Fruit fly (Drosophila melanogaster): ENCODE measurements around the gene ND-42.
A peak's percentile ranks its signal among the peaks of the same experiment; 100 is the strongest.

ND-42 gene

dm6 chr3R:22034160-22034742, 6.7 kb downstream of the ND-42 start, which contains the start of the genes CG45099, CG6015, pit and Fadd (continued):
- no peak for TF ChIP-seq CG1529 (GFP tag; optimal IDR thresholded peaks at IDR 0.05)
- no peak for TF ChIP-seq CG11085 (GFP tag; IDR thresholded peaks at IDR 0.05)
- no peak for TF ChIP-seq CG8281 (tag; optimal IDR thresholded peaks at IDR 0.05)
- TF ChIP-seq CG14667 (GFP tag; IDR thresholded peaks at IDR 0.05) = no peak
- TF ChIP-seq ro (GFP tag; IDR thresholded peaks at IDR 0.05) = no peak
- no peak for TF ChIP-seq Poxn (GFP tag; IDR thresholded peaks at IDR 0.05)
- no peak for TF ChIP-seq CG12155 (GFP tag; optimal IDR thresholded peaks at IDR 0.05)
- no peak for TF ChIP-seq Dek (tag; optimal IDR thresholded peaks at IDR 0.05)
- no peak for TF ChIP-seq CG4854 (GFP tag; optimal IDR thresholded peaks at IDR 0.05)
- no peak for TF ChIP-seq CG17328 (GFP tag; IDR thresholded peaks at IDR 0.05)
- no peak for TF ChIP-seq wek (GFP tag; optimal IDR thresholded peaks at IDR 0.05)
- TF ChIP-seq zen (tag; optimal IDR thresholded peaks at IDR 0.05) = peak; percentile 30
- no peak for TF ChIP-seq az2 (GFP tag; optimal IDR thresholded peaks at IDR 0.05)
- no peak for TF ChIP-seq Oli (tag; optimal IDR thresholded peaks at IDR 0.05)
- TF ChIP-seq Sry-δ (GFP tag; optimal IDR thresholded peaks at IDR 0.05) = peak; percentile 82
- peak; percentile 92 for TF ChIP-seq Med (GFP tag)
- TF ChIP-seq CG11723 (GFP tag; optimal IDR thresholded peaks at IDR 0.05) = no peak
- TF ChIP-seq Dref (GFP tag; IDR thresholded peaks at IDR 0.05) = peak; percentile 74
- TF ChIP-seq crc (GFP tag; optimal IDR thresholded peaks at IDR 0.05) = no peak
- no peak for TF ChIP-seq nau (GFP tag; optimal IDR thresholded peaks at IDR 0.05)
- peak; percentile 36; the same call in 1 of the 2 replicates for TF ChIP-seq inv (GFP tag; IDR thresholded peaks at IDR 0.05; ENCODE audit: partially characterized antibody)
- no peak for TF ChIP-seq HmgZ (tag; optimal IDR thresholded peaks at IDR 0.05)
- no peak for TF ChIP-seq CG9215 (GFP tag; IDR thresholded peaks at IDR 0.05)
- no peak for TF ChIP-seq zfh1 (GFP tag; IDR thresholded peaks at IDR 0.05)
- TF ChIP-seq sna (GFP tag; IDR thresholded peaks at IDR 0.05; ENCODE audit: partially characterized antibody) = peak; percentile 60; the same call in 1 of the 2 replicates
- no peak for TF ChIP-seq CG1792 (GFP tag; optimal IDR thresholded peaks at IDR 0.05)
- peak; percentile 32; the same call in 1 of the 2 replicates for TF ChIP-seq ato (GFP tag; IDR thresholded peaks at IDR 0.05; ENCODE audit: partially characterized antibody)
- no peak for TF ChIP-seq Ptx1 (GFP tag; IDR thresholded peaks at IDR 0.05)
- TF ChIP-seq CG8290 (GFP tag; optimal IDR thresholded peaks at IDR 0.05) = no peak
- no peak for TF ChIP-seq CG8290 (tag; optimal IDR thresholded peaks at IDR 0.05)
- no peak for TF ChIP-seq vfl (GFP tag; optimal IDR thresholded peaks at IDR 0.05)
- no peak for TF ChIP-seq grn (GFP tag; optimal IDR thresholded peaks at IDR 0.05)
- no peak for TF ChIP-seq CG42726 (GFP tag; IDR thresholded peaks at IDR 0.05; ENCODE audit: partially characterized antibody)
- no peak for TF ChIP-seq CG30403 (GFP tag; optimal IDR thresholded peaks at IDR 0.05)
- TF ChIP-seq NC2β (GFP tag; optimal IDR thresholded peaks at IDR 0.05) = no peak
- no peak for TF ChIP-seq CG12942 (GFP tag; optimal IDR thresholded peaks at IDR 0.05)
- no peak for TF ChIP-seq esg (GFP tag; conservative IDR thresholded peaks at IDR 0.05)
- no peak for TF ChIP-seq CG17361 (GFP tag; IDR thresholded peaks at IDR 0.05)
- TF ChIP-seq insv (GFP tag; optimal IDR thresholded peaks at IDR 0.05) = peak in 1 of 2 experiments; percentile 17
- TF ChIP-seq chif (GFP tag; optimal IDR thresholded peaks at IDR 0.05) = no peak
- TF ChIP-seq YL-1 (GFP tag; optimal IDR thresholded peaks at IDR 0.05) = no peak
- no peak for TF ChIP-seq rib (GFP tag; IDR thresholded peaks at IDR 0.05)
- TF ChIP-seq sens (GFP tag) = peak; percentile 68
- TF ChIP-seq CG10462 (GFP tag; optimal IDR thresholded peaks at IDR 0.05) = no peak
- TF ChIP-seq Lim3 (GFP tag; IDR thresholded peaks at IDR 0.05) = no peak
- peak; percentile 78 for TF ChIP-seq Dll (GFP tag; IDR thresholded peaks at IDR 0.05; ENCODE audit: partially characterized antibody)
- TF ChIP-seq z (GFP tag; IDR thresholded peaks at IDR 0.05) = no peak
- TF ChIP-seq schlank (tag; optimal IDR thresholded peaks at IDR 0.05) = no peak
- TF ChIP-seq Aef1 (GFP tag; IDR thresholded peaks at IDR 0.05) = no peak
- no peak for TF ChIP-seq Spps (tag; optimal IDR thresholded peaks at IDR 0.05)
- no peak for TF ChIP-seq Elba2 (GFP tag; optimal IDR thresholded peaks at IDR 0.05)
- TF ChIP-seq abd-A (tag; optimal IDR thresholded peaks at IDR 0.05) = no peak

Data from whole organism, embryonic.